Fruit fly (Drosophila melanogaster): ENCODE results near the gene CG11069.
A peak's percentile ranks its signal among the peaks of the same experiment; 100 is the strongest.

The CG11069 gene

DNA sequence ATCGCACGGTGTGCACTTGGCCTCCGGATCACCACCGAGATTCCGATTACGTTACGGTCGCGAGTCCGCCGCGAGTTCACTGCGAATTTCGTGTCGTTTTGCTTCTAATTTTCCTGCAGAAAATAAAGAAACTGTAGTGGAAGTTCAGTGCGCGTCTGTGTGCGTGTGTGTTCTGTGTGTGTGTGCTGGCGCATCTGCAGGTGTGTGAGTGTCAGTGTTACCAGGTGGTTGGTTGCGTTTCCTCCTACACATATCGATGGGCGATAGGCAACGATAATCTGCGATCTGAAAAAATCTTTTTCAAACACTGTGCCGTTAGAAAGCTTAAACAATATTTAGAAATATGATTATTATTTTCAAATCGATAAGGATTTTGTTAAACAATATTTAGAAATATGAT, 43.5 kb downstream of the CG11069 start, which contains the start of gene Osbp:
Osbp (minus strand) TSS at position 174 of the 400 bp plus-strand sequence.
- TF ChIP-seq CG11617 (GFP tag; optimal IDR thresholded peaks at IDR 0.05) (no peak), CG12768 (GFP tag; optimal IDR thresholded peaks at IDR 0.05) (peak; percentile 1), kay (GFP tag; ENCODE audit: borderline replicate concordance) (no peak), Mnt (GFP tag; optimal IDR thresholded peaks at IDR 0.05) (peak; percentile 37), bab1 (GFP tag; optimal IDR thresholded peaks at IDR 0.05) (peak; percentile 47), Hr96 (GFP tag; optimal IDR thresholded peaks at IDR 0.05) (no peak), tj (GFP tag; optimal IDR thresholded peaks at IDR 0.05) (no peak), CG5204 (GFP tag; optimal IDR thresholded peaks at IDR 0.05) (no peak), CG1620 (GFP tag; optimal IDR thresholded peaks at IDR 0.05) (no peak), Clk (GFP tag; optimal IDR thresholded peaks at IDR 0.05) (no peak), CG7045 (GFP tag; optimal IDR thresholded peaks at IDR 0.05) (no peak), pad (GFP tag; optimal IDR thresholded peaks at IDR 0.05) (peak; percentile 13), CG33017 (tag; optimal IDR thresholded peaks at IDR 0.05) (no peak), toe (GFP tag; optimal IDR thresholded peaks at IDR 0.05) (no peak), cic (GFP tag; optimal IDR thresholded peaks at IDR 0.05) (no peak), CG7101 (tag; optimal IDR thresholded peaks at IDR 0.05) (peak; percentile 4), Crg-1 (GFP tag; optimal IDR thresholded peaks at IDR 0.05) (no peak), ovo (GFP tag; optimal IDR thresholded peaks at IDR 0.05) (no peak), CG14711 (tag; optimal IDR thresholded peaks at IDR 0.05) (peak; percentile 24), cnc (optimal IDR thresholded peaks at IDR 0.05) (no peak)

DNA sequence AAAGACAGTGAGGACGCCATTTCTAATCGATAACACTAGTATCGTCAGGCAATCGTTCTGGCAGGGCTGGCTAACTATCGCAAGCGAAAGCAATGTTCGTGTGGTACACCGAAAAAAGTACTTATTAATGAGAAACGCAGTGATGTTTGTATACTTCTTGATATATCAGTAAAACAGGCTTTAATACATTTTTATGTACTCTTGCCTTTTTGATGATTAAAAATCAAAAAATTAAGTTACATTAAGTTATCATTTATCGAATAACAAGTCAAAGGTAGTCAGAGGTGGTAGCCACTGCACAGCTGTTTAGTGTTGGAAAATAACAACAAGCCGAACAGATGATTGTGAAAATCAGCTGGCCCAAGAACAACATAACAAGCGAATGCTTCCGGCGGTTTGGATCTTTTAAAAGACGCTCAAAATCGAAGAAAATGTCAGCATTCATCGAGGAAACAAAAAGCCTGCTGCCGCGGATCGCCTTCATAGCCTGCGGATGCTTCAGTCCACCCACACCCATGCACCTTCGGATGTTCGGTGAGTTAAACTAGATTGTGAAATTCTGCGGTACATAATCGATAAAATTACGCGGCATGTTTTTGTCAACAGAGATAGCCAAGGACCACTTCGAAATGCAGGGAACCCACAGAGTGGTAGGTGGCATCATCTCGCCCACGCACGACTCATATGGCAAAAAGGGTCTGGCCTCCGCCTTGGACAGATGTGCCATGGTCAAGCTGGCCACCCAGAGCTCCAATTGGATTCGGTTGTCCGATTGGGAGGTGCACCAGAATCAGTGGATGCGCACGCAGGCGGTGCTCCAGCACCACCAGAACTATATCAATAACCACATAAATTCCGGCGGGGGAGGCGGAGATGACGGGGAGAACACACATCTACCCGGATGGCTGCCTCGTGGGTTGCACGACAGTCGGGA, 50.6 kb downstream of the CG11069 start, which contains the start of the genes ssh and Nmnat:
ssh (minus strand) TSS at position 37 of the 934 bp plus-strand sequence.
Nmnat (plus strand) TSS at position 318 of the 934 bp plus-strand sequence.
- no peak for TF ChIP-seq cic (GFP tag; optimal IDR thresholded peaks at IDR 0.05)
- peak; percentile 34 for TF ChIP-seq Mnt (GFP tag; optimal IDR thresholded peaks at IDR 0.05)
- no peak for TF ChIP-seq CG33017 (tag; optimal IDR thresholded peaks at IDR 0.05)
- TF ChIP-seq cnc (optimal IDR thresholded peaks at IDR 0.05), result no peak
- TF ChIP-seq CG7101 (tag; optimal IDR thresholded peaks at IDR 0.05), result peak; percentile 53
- peak; percentile 55 for TF ChIP-seq pad (GFP tag; optimal IDR thresholded peaks at IDR 0.05)
- TF ChIP-seq CG12768 (GFP tag; optimal IDR thresholded peaks at IDR 0.05), result no peak
- TF ChIP-seq CG5204 (GFP tag; optimal IDR thresholded peaks at IDR 0.05), result peak; percentile 71
- TF ChIP-seq toe (GFP tag; optimal IDR thresholded peaks at IDR 0.05), result peak; percentile 69
- peak; percentile 53 for TF ChIP-seq Hr96 (GFP tag; optimal IDR thresholded peaks at IDR 0.05)
- no peak for TF ChIP-seq ovo (GFP tag; optimal IDR thresholded peaks at IDR 0.05)
- TF ChIP-seq Crg-1 (GFP tag; optimal IDR thresholded peaks at IDR 0.05), result peak; percentile 58
- peak; percentile 63 for TF ChIP-seq CG11617 (GFP tag; optimal IDR thresholded peaks at IDR 0.05)
- TF ChIP-seq Clk (GFP tag; optimal IDR thresholded peaks at IDR 0.05), result no peak
- TF ChIP-seq kay (GFP tag; ENCODE audit: borderline replicate concordance), result no peak
- TF ChIP-seq CG14711 (tag; optimal IDR thresholded peaks at IDR 0.05), result peak; percentile 38
- TF ChIP-seq CG7045 (GFP tag; optimal IDR thresholded peaks at IDR 0.05), result peak; percentile 31
- TF ChIP-seq CG1620 (GFP tag; optimal IDR thresholded peaks at IDR 0.05), result peak; percentile 50
- TF ChIP-seq bab1 (GFP tag; optimal IDR thresholded peaks at IDR 0.05), result peak; percentile 81
- TF ChIP-seq tj (GFP tag; optimal IDR thresholded peaks at IDR 0.05), result peak; percentile 13

Measured in whole organism, adult.